Worm (Caenorhabditis elegans): ENCODE measurements around the gene F18F11.4.

DNA sequence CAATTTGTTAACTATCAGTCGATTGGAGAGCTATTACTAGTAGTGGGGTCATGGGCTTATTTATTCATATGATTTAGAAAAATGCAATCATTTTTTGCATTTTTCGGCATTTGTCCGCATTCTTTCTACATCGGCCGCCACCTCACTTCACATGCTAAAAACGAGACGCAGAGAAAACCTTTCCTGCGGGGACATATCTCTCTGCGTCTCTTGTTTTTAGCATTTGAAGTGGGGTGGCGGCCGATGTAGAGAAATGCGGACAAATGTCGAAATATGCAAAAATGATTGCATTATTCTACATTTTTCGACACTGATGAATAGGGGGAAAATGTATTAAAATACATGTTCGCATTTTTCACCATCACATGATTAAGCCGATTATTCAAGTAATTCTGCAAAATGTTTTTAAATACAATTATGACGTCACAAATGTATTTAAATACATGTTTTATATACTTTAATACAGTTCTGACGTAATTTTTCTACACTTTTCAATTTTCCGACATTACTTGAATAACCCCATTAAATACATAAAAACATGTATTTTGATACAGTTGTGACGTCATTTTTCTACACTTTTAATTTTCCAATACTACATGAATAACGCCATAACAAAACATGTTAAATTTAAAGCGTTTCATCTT is 41.6 kb downstream of the F18F11.4 start:
- TF ChIP-seq sea-2 (GFP tag; optimal IDR thresholded peaks at IDR 0.05) (no peak), mdl-1 (tag; optimal IDR thresholded peaks at IDR 0.05) (no peak), fkh-10 (GFP tag; optimal IDR thresholded peaks at IDR 0.05) (no peak), nhr-237 (tag; optimal IDR thresholded peaks at IDR 0.05) (no peak), tbx-2 (tag; optimal IDR thresholded peaks at IDR 0.05) (no peak), pha-4 (tag; optimal IDR thresholded peaks at IDR 0.05) (no peak), skn-1 (tag; optimal IDR thresholded peaks at IDR 0.05) (no peak), nhr-77 (tag; optimal IDR thresholded peaks at IDR 0.05) (no peak), elt-3 (tag; optimal IDR thresholded peaks at IDR 0.05) (no peak), nfya-1 (tag; optimal IDR thresholded peaks at IDR 0.05; ENCODE audit: insufficient read depth) (no peak), mml-1 (tag; optimal IDR thresholded peaks at IDR 0.05) (no peak), nhr-12 (tag; optimal IDR thresholded peaks at IDR 0.05) (no peak)

Data from whole organism, L3 larva.